Worm (Caenorhabditis elegans): ENCODE data around the gene Y48C3A.12.

The Y48C3A.12 gene

DNA sequence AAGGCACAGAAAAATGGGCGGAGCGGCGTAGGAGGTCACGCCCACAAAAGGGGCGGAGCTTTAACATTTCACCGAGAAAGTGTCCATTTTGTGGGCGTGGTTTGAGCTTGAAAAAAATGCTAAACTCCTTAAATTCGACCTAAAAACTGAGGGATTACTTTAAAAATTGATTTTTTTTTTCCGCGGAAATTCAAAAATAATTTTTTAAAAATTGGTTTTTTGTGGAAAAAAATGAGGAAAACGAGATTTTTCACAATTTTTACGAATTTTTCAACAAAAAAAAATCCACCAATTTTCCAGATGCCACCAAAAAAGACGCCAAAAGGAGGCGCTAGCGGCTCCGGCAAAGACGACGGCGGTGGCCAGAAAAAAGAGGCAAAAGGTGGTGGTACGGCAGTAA lies 26.5 kb downstream of the Y48C3A.12 start, which contains the start of gene pinn-4:
Gene pinn-4, plus strand, starts transcription at position 301 of the 400 bp plus-strand sequence.
- TF ChIP-seq ref-2 (tag; optimal IDR thresholded peaks at IDR 0.05) = no peak
- TF ChIP-seq pha-2 (tag; optimal IDR thresholded peaks at IDR 0.05) = no peak
- no peak for TF ChIP-seq che-1 (tag; optimal IDR thresholded peaks at IDR 0.05)
- no peak for TF ChIP-seq F13H6.1 (tag; optimal IDR thresholded peaks at IDR 0.05)
- no peak for TF ChIP-seq pax-1 (tag; optimal IDR thresholded peaks at IDR 0.05)
- TF ChIP-seq ets-4 (tag; optimal IDR thresholded peaks at IDR 0.05) = no peak
- no peak for TF ChIP-seq unc-86 (tag; optimal IDR thresholded peaks at IDR 0.05)
- TF ChIP-seq pag-3 (tag; optimal IDR thresholded peaks at IDR 0.05; ENCODE audit: borderline replicate concordance) = no peak
- no peak for TF ChIP-seq C08G9.2 (tag; optimal IDR thresholded peaks at IDR 0.05)
- no peak for TF ChIP-seq dmd-4 (tag; optimal IDR thresholded peaks at IDR 0.05; ENCODE audit: borderline replicate concordance)
- TF ChIP-seq elt-2 (tag; optimal IDR thresholded peaks at IDR 0.05) = no peak
- no peak for TF ChIP-seq sdc-2 (tag; optimal IDR thresholded peaks at IDR 0.05)

DNA sequence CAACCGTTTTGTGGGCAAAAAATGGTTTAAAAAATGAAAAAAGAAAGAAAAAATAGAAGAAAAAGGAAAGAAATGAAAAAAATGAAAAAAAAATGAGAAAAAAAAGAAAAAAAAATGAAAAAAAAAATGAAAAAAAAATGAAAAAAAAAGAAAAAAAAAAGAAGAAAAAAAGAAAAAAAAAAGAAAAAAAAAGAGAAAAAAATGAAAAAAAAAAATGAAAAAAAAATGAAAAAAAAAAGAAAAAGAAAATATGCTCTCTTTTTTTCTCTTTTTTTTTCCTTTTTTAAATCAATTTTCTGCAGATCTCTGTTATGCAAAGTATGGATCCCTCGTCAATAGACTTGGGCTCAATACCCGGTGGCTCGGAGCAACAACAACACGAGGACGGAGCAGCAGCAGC lies 29.6 kb downstream of the Y48C3A.12 start, which contains the start of gene efl-2:
Gene efl-2, plus strand, starts transcription at position 301 of the 400 bp plus-strand sequence.
- TF ChIP-seq ceh-19 (GFP tag; optimal IDR thresholded peaks at IDR 0.05) (no peak), pros-1 (tag; optimal IDR thresholded peaks at IDR 0.05) (no peak), unc-55 (GFP tag; optimal IDR thresholded peaks at IDR 0.05) (no peak), pag-3 (tag; optimal IDR thresholded peaks at IDR 0.05; ENCODE audit: borderline replicate concordance) (no peak)

DNA sequence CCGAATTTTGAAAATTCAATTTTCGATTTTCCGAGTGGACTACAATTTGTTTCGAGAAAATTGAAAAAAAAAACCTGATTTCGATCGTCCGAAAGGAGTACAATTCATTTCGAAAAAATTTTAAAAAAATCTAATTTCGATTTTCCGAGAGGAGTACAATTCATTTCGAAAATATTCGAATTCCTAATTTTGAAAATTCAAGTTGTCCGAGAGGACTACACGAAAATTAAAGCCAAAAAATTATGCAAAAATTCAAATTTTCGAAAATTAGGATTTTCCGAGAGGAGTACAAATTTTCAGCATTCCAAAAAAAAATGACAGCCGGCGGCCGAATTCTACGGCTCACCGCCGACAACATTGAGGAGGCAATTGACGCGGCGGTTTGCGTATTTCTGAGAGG lies 36.1 kb downstream of the Y48C3A.12 start, which contains the start of gene Y48C3A.18:
Gene Y48C3A.18, plus strand, starts transcription at position 301 of the 400 bp plus-strand sequence.
- TF ChIP-seq ceh-30 (tag; optimal IDR thresholded peaks at IDR 0.05) = no peak
- no peak for TF ChIP-seq C38D4.7 (GFP tag; optimal IDR thresholded peaks at IDR 0.05)
- no peak for TF ChIP-seq sox-4 (tag; optimal IDR thresholded peaks at IDR 0.05)
- TF ChIP-seq ref-2 (tag; optimal IDR thresholded peaks at IDR 0.05) = no peak
- no peak for TF ChIP-seq pat-9 (tag; optimal IDR thresholded peaks at IDR 0.05)
- no peak for TF ChIP-seq C08G9.2 (tag; optimal IDR thresholded peaks at IDR 0.05)
- no peak for TF ChIP-seq tbx-7 (tag; optimal IDR thresholded peaks at IDR 0.05)
- no peak for TF ChIP-seq pqm-1 (tag; optimal IDR thresholded peaks at IDR 0.05)
- no peak for TF ChIP-seq pha-2 (tag; optimal IDR thresholded peaks at IDR 0.05)
- TF ChIP-seq ttx-3 (tag; optimal IDR thresholded peaks at IDR 0.05) = no peak
- no peak for TF ChIP-seq T23F11.4 (GFP tag; optimal IDR thresholded peaks at IDR 0.05)
- TF ChIP-seq hlh-6 (tag; optimal IDR thresholded peaks at IDR 0.05) = no peak

DNA sequence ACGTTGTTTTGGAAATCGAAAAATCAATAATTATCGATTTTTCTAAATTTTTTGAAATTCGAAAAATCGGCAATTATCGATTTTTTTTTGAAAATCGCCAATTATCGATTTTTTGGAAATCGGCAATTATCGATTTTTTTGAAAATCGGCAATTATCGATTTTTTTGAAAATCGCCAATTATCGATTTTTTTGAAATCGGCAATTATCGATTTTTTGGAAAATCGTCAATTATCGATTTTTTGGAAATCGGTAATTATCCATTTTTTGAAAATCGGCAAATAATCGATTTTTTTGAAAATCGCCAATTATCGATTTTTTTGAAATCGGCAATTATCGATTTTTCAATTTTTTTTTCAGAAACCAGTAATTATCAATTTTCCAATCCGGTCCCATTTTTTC lies 37.9 kb downstream of the Y48C3A.12 start:
- TF ChIP-seq T23F11.4 (GFP tag; optimal IDR thresholded peaks at IDR 0.05) (no peak), ceh-48 (tag; optimal IDR thresholded peaks at IDR 0.05) (peak; percentile 91), che-1 (tag; optimal IDR thresholded peaks at IDR 0.05) (no peak), F13H6.1 (tag; optimal IDR thresholded peaks at IDR 0.05) (no peak)

DNA sequence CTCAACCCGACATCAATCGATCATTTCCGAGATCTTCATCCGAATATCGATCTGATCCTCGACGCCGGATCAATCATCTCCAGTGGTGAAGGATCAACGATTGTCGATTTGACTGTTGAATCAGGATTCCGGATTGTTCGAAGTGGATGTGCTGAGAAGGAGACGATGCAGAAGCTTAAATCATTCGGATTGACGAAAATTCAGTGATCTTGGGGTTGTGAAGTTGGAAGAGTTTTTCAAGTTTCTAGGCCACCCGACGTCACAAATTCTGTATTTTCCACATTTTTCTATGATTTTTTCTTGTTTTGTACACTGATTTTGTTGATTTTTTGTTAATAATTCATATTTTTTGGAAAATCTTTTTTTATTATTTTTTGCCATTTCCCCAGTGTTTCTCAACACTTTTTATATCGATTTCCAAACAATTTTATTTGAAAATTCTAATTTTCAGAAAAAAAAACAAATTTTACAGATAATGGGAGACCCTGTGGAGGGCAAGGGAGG lies 38.4 kb downstream of the Y48C3A.12 start, which contains the start of gene Y48E1C.1:
Gene Y48E1C.1, plus strand, starts transcription at position 454 of the 504 bp plus-strand sequence.
- TF ChIP-seq elt-2 (tag; optimal IDR thresholded peaks at IDR 0.05) = no peak
- TF ChIP-seq unc-55 (GFP tag; optimal IDR thresholded peaks at IDR 0.05) = no peak
- TF ChIP-seq pros-1 (tag; optimal IDR thresholded peaks at IDR 0.05) = no peak
- TF ChIP-seq ceh-22 (tag; optimal IDR thresholded peaks at IDR 0.05) = no peak
- TF ChIP-seq ets-4 (tag; optimal IDR thresholded peaks at IDR 0.05) = no peak
- TF ChIP-seq eyg-1 (tag; optimal IDR thresholded peaks at IDR 0.05) = no peak
- TF ChIP-seq elt-4 (tag; optimal IDR thresholded peaks at IDR 0.05) = no peak
- no peak for TF ChIP-seq lin-11 (tag; optimal IDR thresholded peaks at IDR 0.05)
- TF ChIP-seq ceh-30 (tag; optimal IDR thresholded peaks at IDR 0.05) = no peak
- no peak for TF ChIP-seq fkh-10 (GFP tag; optimal IDR thresholded peaks at IDR 0.05)
- TF ChIP-seq pqm-1 (tag; optimal IDR thresholded peaks at IDR 0.05) = no peak
- no peak for TF ChIP-seq madf-2 (tag; optimal IDR thresholded peaks at IDR 0.05)
- no peak for TF ChIP-seq fkh-6 (tag; optimal IDR thresholded peaks at IDR 0.05)
